Fruit fly (Drosophila melanogaster) whole organism, embryonic: Measurements from ENCODE around the gene ND-23.

Experiments used
- CG10654 ChIP-seq: fragments of 200-800 bp; sonication (Bioruptor generic); optimal IDR thresholded peaks from 2 replicates; lab custom pipeline; 2016; ENCODE audit warnings: missing biosample characterization, missing genetic modification characterization
- CG12942 ChIP-seq: fragments of 200-800 bp; sonication (Bioruptor generic); optimal IDR thresholded peaks from 3 replicates; lab custom pipeline; 2016; ENCODE audit warnings: missing biosample characterization, missing genetic modification characterization
- CG13624 ChIP-seq: fragments of 200-800 bp; sonication (Bioruptor generic); optimal IDR thresholded peaks from 2 replicates; lab custom pipeline; 2016; ENCODE audit warnings: missing biosample characterization, missing genetic modification characterization
- CG15011 ChIP-seq: fragments of 200-800 bp; sonication (Bioruptor generic); optimal IDR thresholded peaks from 3 replicates; lab custom pipeline; 2018; ENCODE audit warnings: missing biosample characterization, mild to moderate bottlenecking, missing genetic modification characterization
- CG1647 ChIP-seq: fragments of 200-800 bp; sonication (Bioruptor generic); optimal IDR thresholded peaks from 3 replicates; lab custom pipeline; 2016; ENCODE audit warnings: missing biosample characterization, missing genetic modification characterization
- CG16779 ChIP-seq: fragments of 200-800 bp; sonication (Bioruptor generic); IDR thresholded peaks from 2 replicates; pipeline ENCODE4 v1.3.6; 2022; ENCODE audit warnings: missing biosample characterization, missing genetic modification characterization
- CG17802 ChIP-seq: fragments of 200-800 bp; sonication (Bioruptor generic); optimal IDR thresholded peaks from 2 replicates; lab custom pipeline; 2018; ENCODE audit warnings: missing biosample characterization, mild to moderate bottlenecking, missing genetic modification characterization, moderate library complexity
- CG18262 ChIP-seq: fragments of 200-800 bp; optimal IDR thresholded peaks from 3 replicates; lab custom pipeline; 2019; ENCODE audit warnings: missing biosample characterization, mild to moderate bottlenecking, missing genetic modification characterization, moderate library complexity
- CG2116 ChIP-seq: fragments of 200-800 bp; sonication (Bioruptor generic); optimal IDR thresholded peaks from 3 replicates; lab custom pipeline; 2018; ENCODE audit warnings: missing biosample characterization, mild to moderate bottlenecking, missing genetic modification characterization
- CG2120 ChIP-seq: fragments of 200-800 bp; sonication (Bioruptor generic); optimal IDR thresholded peaks from 3 replicates; lab custom pipeline; 2016; ENCODE audit warnings: missing biosample characterization, missing genetic modification characterization
- CG2199 ChIP-seq: fragments of 200-800 bp; sonication (Bioruptor generic); IDR thresholded peaks from 3 replicates; pipeline ENCODE4 v1.3.6; 2022; ENCODE audit warnings: missing biosample characterization, missing genetic modification characterization
- CG32532 ChIP-seq: fragments of 200-800 bp; sonication (Bioruptor generic); IDR thresholded peaks from 2 replicates; pipeline ENCODE4 v1.3.6; 2022; ENCODE audit warnings: missing biosample characterization, missing genetic modification characterization
- CG33213 ChIP-seq: fragments of 200-800 bp; sonication (Bioruptor generic); optimal IDR thresholded peaks from 3 replicates; lab custom pipeline; 2016; ENCODE audit warnings: missing biosample characterization, missing genetic modification characterization
- CG4424 ChIP-seq: fragments of 200-800 bp; sonication (Bioruptor generic); optimal IDR thresholded peaks from 3 replicates; lab custom pipeline; 2016; ENCODE audit warnings: missing biosample characterization, missing genetic modification characterization
- CG7556 ChIP-seq: fragments of 200-800 bp; sonication (Bioruptor generic); optimal IDR thresholded peaks from 2 replicates; lab custom pipeline; 2017; ENCODE audit warnings: missing biosample characterization, mild to moderate bottlenecking, missing genetic modification characterization
- CG8359 ChIP-seq: fragments of 200-800 bp; sonication (Bioruptor generic); optimal IDR thresholded peaks from 2 replicates; lab custom pipeline; 2017; ENCODE audit warnings: missing biosample characterization, mild to moderate bottlenecking, missing genetic modification characterization, borderline replicate concordance
- CG8924 ChIP-seq: fragments of 200-800 bp; optimal IDR thresholded peaks from 3 replicates; lab custom pipeline; 2019; ENCODE audit warnings: missing biosample characterization, mild to moderate bottlenecking, missing genetic modification characterization, moderate library complexity
- CG9727 ChIP-seq: fragments of 200-800 bp; sonication (Bioruptor generic); optimal IDR thresholded peaks from 3 replicates; lab custom pipeline; 2017; ENCODE audit warnings: missing biosample characterization, mild to moderate bottlenecking, missing genetic modification characterization
- CG9817 ChIP-seq: fragments of 200-800 bp; sonication (Bioruptor generic); optimal IDR thresholded peaks from 2 replicates; lab custom pipeline; 2018; ENCODE audit warnings: missing biosample characterization, mild to moderate bottlenecking, missing genetic modification characterization, moderate library complexity
- CHES-1-like ChIP-seq: fragments of 200-800 bp; sonication (Bioruptor generic); optimal IDR thresholded peaks from 2 replicates; lab custom pipeline; 2016; ENCODE audit warnings: missing biosample characterization, missing genetic modification characterization
- Dll ChIP-seq: fragments of 200-800 bp; sonication (Bioruptor generic); IDR thresholded peaks from 4 replicates; pipeline ENCODE4 v1.3.6; 2022; ENCODE audit warnings: missing biosample characterization, missing genetic modification characterization; ENCODE audit not compliant: partially characterized antibody
- Ets65A ChIP-seq: fragments of 200-800 bp; sonication (Bioruptor generic); peaks from one replicate; lab custom pipeline; 2016; ENCODE audit warnings: missing biosample characterization, missing genetic modification characterization
- H2.0 ChIP-seq: fragments of 200-800 bp; sonication (Bioruptor generic); IDR thresholded peaks from 2 replicates; pipeline ENCODE4 v1.3.6; 2022; ENCODE audit warnings: missing biosample characterization, missing genetic modification characterization
- HLH4C ChIP-seq: fragments of 200-800 bp; sonication (Bioruptor generic); IDR thresholded peaks from 3 replicates; pipeline ENCODE4 v1.3.6; 2022; ENCODE audit warnings: missing biosample characterization, missing genetic modification characterization; ENCODE audit not compliant: partially characterized antibody
- Hr3 ChIP-seq: fragments of 200-800 bp; sonication (Bioruptor generic); optimal IDR thresholded peaks from 3 replicates; lab custom pipeline; 2016; ENCODE audit warnings: missing biosample characterization, missing genetic modification characterization
- Kr ChIP-seq: fragments of 200-800 bp; sonication (Bioruptor generic); optimal IDR thresholded peaks from 2 replicates; lab custom pipeline; 2017; ENCODE audit warnings: missing biosample characterization, mild to moderate bottlenecking, missing genetic modification characterization
- Lhr ChIP-seq: fragments of 200-800 bp; sonication (Bioruptor generic); optimal IDR thresholded peaks from 3 replicates; lab custom pipeline; 2017; ENCODE audit warnings: mild to moderate bottlenecking, missing biosample characterization, missing genetic modification reagents, missing genetic modification characterization
- Meics ChIP-seq: fragments of 200-800 bp; sonication (Bioruptor generic); optimal IDR thresholded peaks from 2 replicates; lab custom pipeline; 2017; ENCODE audit warnings: missing biosample characterization, mild to moderate bottlenecking, missing genetic modification characterization
- Side ChIP-seq: fragments of 200-800 bp; sonication (Bioruptor generic); optimal IDR thresholded peaks from 2 replicates; lab custom pipeline; 2016; ENCODE audit warnings: missing biosample characterization, missing genetic modification characterization
- cad ChIP-seq: fragments of >200 bp; optimal IDR thresholded peaks from 2 replicates; lab custom pipeline; 2017; ENCODE audit warnings: missing biosample characterization, missing genetic modification characterization
- ci ChIP-seq: fragments of 200-800 bp; sonication (Bioruptor generic); IDR thresholded peaks from 3 replicates; pipeline ENCODE4 v1.3.6; 2022; ENCODE audit warnings: missing biosample characterization, missing genetic modification characterization
- crc ChIP-seq: fragments of 200-800 bp; sonication (Bioruptor generic); optimal IDR thresholded peaks from 2 replicates; lab custom pipeline; 2016; ENCODE audit warnings: missing biosample characterization, missing genetic modification characterization
- dati ChIP-seq: fragments of 200-800 bp; sonication (Bioruptor generic); IDR thresholded peaks from 2 replicates; pipeline ENCODE4 v1.3.6; 2022; ENCODE audit warnings: missing biosample characterization, missing genetic modification characterization
- fd3F ChIP-seq: fragments of 200-800 bp; sonication (Bioruptor generic); optimal IDR thresholded peaks from 2 replicates; lab custom pipeline; 2018; ENCODE audit warnings: missing biosample characterization, mild to moderate bottlenecking, missing genetic modification characterization, moderate library complexity
- gfzf ChIP-seq: fragments of 200-800 bp; sonication (Bioruptor generic); optimal IDR thresholded peaks from 2 replicates; lab custom pipeline; 2016; ENCODE audit warnings: missing biosample characterization, mild to moderate bottlenecking, missing genetic modification characterization, moderate library complexity
- ham ChIP-seq: fragments of 200-800 bp; sonication (Bioruptor generic); IDR thresholded peaks from 2 replicates; pipeline ENCODE4 v1.3.6; 2022; ENCODE audit warnings: missing biosample characterization, missing genetic modification characterization
- hbn ChIP-seq: fragments of 200-800 bp; sonication (Bioruptor generic); IDR thresholded peaks from 2 replicates; pipeline ENCODE4 v1.3.6; 2022; ENCODE audit warnings: missing biosample characterization, missing genetic modification characterization; ENCODE audit not compliant: partially characterized antibody
- ind ChIP-seq: fragments of 200-800 bp; sonication (Bioruptor generic); optimal IDR thresholded peaks from 3 replicates; lab custom pipeline; 2016; ENCODE audit warnings: missing biosample characterization, missing genetic modification characterization
- inv ChIP-seq: fragments of 200-800 bp; sonication (Bioruptor generic); IDR thresholded peaks from 2 replicates; pipeline ENCODE4 v1.3.6; 2022; ENCODE audit warnings: missing biosample characterization, missing genetic modification characterization; ENCODE audit not compliant: partially characterized antibody
- knrl ChIP-seq: fragments of 200-800 bp; sonication (Bioruptor generic); IDR thresholded peaks from 3 replicates; pipeline ENCODE4 v1.3.6; 2022; ENCODE audit warnings: missing biosample characterization, missing genetic modification characterization; ENCODE audit not compliant: partially characterized antibody
- lola ChIP-seq, 3 experiments: fragments of >200 bp in 2 of 3; fragments of 200-800 bp in 1 of 3; sonication (Bioruptor generic) in 1 of 3; optimal IDR thresholded peaks; 2 replicates each; lab custom pipeline; 2017 to 2019; ENCODE audit warnings: missing biosample characterization in 3 of 3, missing genetic modification characterization in 3 of 3, mild to moderate bottlenecking in 1 of 3, moderate library complexity in 1 of 3
- pb ChIP-seq: fragments of 200-800 bp; sonication (Bioruptor generic); optimal IDR thresholded peaks from 3 replicates; lab custom pipeline; 2016; ENCODE audit warnings: missing biosample characterization, missing genetic modification characterization
- pzg ChIP-seq: fragments of 200-800 bp; sonication (Bioruptor generic); optimal IDR thresholded peaks from 3 replicates; lab custom pipeline; 2018; ENCODE audit warnings: missing biosample characterization, mild to moderate bottlenecking, missing genetic modification characterization, moderate library complexity
- schlank ChIP-seq: fragments of 200-800 bp; sonication (Bioruptor generic); optimal IDR thresholded peaks from 2 replicates; lab custom pipeline; 2018; ENCODE audit warnings: missing biosample characterization, mild to moderate bottlenecking, missing genetic modification characterization
- sens ChIP-seq: fragments of 200-800 bp; sonication (Bioruptor generic); peaks from one replicate; lab custom pipeline; 2016; ENCODE audit warnings: missing biosample characterization, missing genetic modification characterization
- seq ChIP-seq: fragments of 200-800 bp; sonication (Bioruptor generic); IDR thresholded peaks from 2 replicates; pipeline ENCODE4 v1.3.6; 2022; ENCODE audit warnings: missing biosample characterization, missing genetic modification characterization
- slbo ChIP-seq: fragments of 200-800 bp; sonication (Bioruptor generic); IDR thresholded peaks from 2 replicates; pipeline ENCODE4 v1.3.6; 2022; ENCODE audit warnings: missing biosample characterization, missing genetic modification characterization
- sob ChIP-seq: fragments of 200-800 bp; sonication (Bioruptor generic); IDR thresholded peaks from 2 replicates; pipeline ENCODE4 v1.3.6; 2022; ENCODE audit warnings: missing biosample characterization, missing genetic modification characterization
- tio ChIP-seq: fragments of 200-800 bp; sonication (Bioruptor generic); optimal IDR thresholded peaks from 2 replicates; lab custom pipeline; 2017; ENCODE audit warnings: missing biosample characterization, missing genetic modification characterization, inconsistent platforms
- tll ChIP-seq, 2 experiments: fragments of 200-800 bp in 1 of 2; fragments of >200 bp in 1 of 2; sonication (Bioruptor generic) in 1 of 2; optimal IDR thresholded peaks; 2 replicates each; lab custom pipeline; 2017 to 2019; ENCODE audit warnings: missing biosample characterization in 2 of 2, missing genetic modification characterization in 2 of 2, mild to moderate bottlenecking in 1 of 2, moderate library complexity in 1 of 2
- tx ChIP-seq: fragments of 200-800 bp; sonication (Bioruptor generic); optimal IDR thresholded peaks from 2 replicates; lab custom pipeline; 2016; ENCODE audit warnings: missing biosample characterization, missing genetic modification characterization

ND-23 gene

dm6 chr3R:15792427-15792826 lies 44.5 kb downstream of the ND-23 start, which contains the start of gene Acyp2 (continued):
- TF ChIP-seq CG18262 (tag; lab: Kevin White, UChicago) (no peak), ind (GFP tag; lab: Kevin White, UChicago) (peak; percentile 38), CG8924 (peak; percentile 41), inv (GFP tag; lab: Robert Waterston, UW) (peak; percentile 31; the same call in 1 of the 2 replicates), CG9727 (GFP tag; lab: Kevin White, UChicago) (no peak), knrl (GFP tag; lab: Robert Waterston, UW) (peak; percentile 62), Lhr (GFP tag; lab: Kevin White, UChicago) (peak; percentile 93), pb (GFP tag; lab: Kevin White, UChicago) (no peak), CG32532 (GFP tag; lab: Robert Waterston, UW) (peak; percentile 41; the same call in 1 of the 2 replicates), CG17802 (tag; lab: Kevin White, UChicago) (peak; percentile 75), Meics (GFP tag; lab: Kevin White, UChicago) (no peak), sens (GFP tag; lab: Kevin White, UChicago) (peak; percentile 80), crc (GFP tag; lab: Kevin White, UChicago) (peak; percentile 19), HLH4C (0 out of 3 replicates have a peak, but pooled peaks have one; percentile 15), sob (peak; percentile 16; the same call in 1 of the 2 replicates), Ets65A (GFP tag; lab: Kevin White, UChicago) (peak; percentile 95), CG16779 (no peak), gfzf (GFP tag; lab: Kevin White, UChicago) (peak; percentile 53), ci (GFP tag; lab: Robert Waterston, UW) (peak; percentile 37; the same call in 1 of the 3 replicates), CG8359 (GFP tag; lab: Kevin White, UChicago) (no peak), tx (peak; percentile 17), CG7556 (GFP tag; lab: Kevin White, UChicago) (no peak), cad (GFP tag; lab: Kevin White, UChicago) (no peak), CG2120 (GFP tag; lab: Kevin White, UChicago) (peak; percentile 62), ham (GFP tag; lab: Robert Waterston, UW) (no peak), Dll (GFP tag; lab: Robert Waterston, UW) (peak; percentile 46), schlank (no peak), CG33213 (GFP tag; lab: Kevin White, UChicago) (peak; percentile 64), seq (GFP tag; lab: Robert Waterston, UW) (no peak), CG1647 (no peak), lola (GFP tag; optimal IDR thresholded peaks at IDR 0.05; lab: Kevin White, UChicago) (no peak), CG4424 (peak; percentile 14), slbo (peak; percentile 69; the same call in 1 of the 2 replicates), fd3F (GFP tag; lab: Kevin White, UChicago) (no peak), CG10654 (no peak), CG2116 (GFP tag; lab: Kevin White, UChicago) (peak; percentile 41), CG2199 (peak; percentile 75; the same call in 2 of the 3 replicates), Kr (GFP tag; lab: Kevin White, UChicago) (no peak), pzg (GFP tag; lab: Kevin White, UChicago) (peak; percentile 91), CG15011 (no peak), Hr3 (peak; percentile 10), CHES-1-like (peak; percentile 0), tio (GFP tag; lab: Kevin White, UChicago) (no peak), tll (GFP tag; optimal IDR thresholded peaks at IDR 0.05; lab: Kevin White, UChicago) (no peak), CG13624 (peak; percentile 27), CG12942 (GFP tag; lab: Kevin White, UChicago) (peak; percentile 28), dati (no peak), CG9817 (tag; lab: Kevin White, UChicago) (peak; percentile 0), H2.0 (GFP tag; lab: Robert Waterston, UW) (no peak), Side (GFP tag; lab: Kevin White, UChicago) (peak; percentile 12), hbn (GFP tag; lab: Robert Waterston, UW) (peak; percentile 48; the same call in 1 of the 2 replicates)
